Worm (Caenorhabditis elegans) whole organism, L4/young adult: ENCODE data around the gene F31F6.1.

ENCODE experiments used
- W03F9.2 ChIP-seq: fragments of 150-350 bp; optimal IDR thresholded peaks from 2 replicates; lab custom pipeline; 2014; ENCODE audit warnings: missing biosample characterization, missing genetic modification characterization
- dao-5 ChIP-seq: sonication (generic microtip); optimal IDR thresholded peaks from 2 replicates; lab custom pipeline; 2016; ENCODE audit warnings: missing genotype, missing genetic modification characterization, moderate library complexity, missing compliant biosample characterization
- him-1 ChIP-seq: sonication (generic microtip); optimal IDR thresholded peaks from 2 replicates; lab custom pipeline; 2016; ENCODE audit warnings: missing genotype, missing genetic modification reagents, missing genetic modification characterization, missing compliant biosample characterization

The F31F6.1 gene

DNA sequence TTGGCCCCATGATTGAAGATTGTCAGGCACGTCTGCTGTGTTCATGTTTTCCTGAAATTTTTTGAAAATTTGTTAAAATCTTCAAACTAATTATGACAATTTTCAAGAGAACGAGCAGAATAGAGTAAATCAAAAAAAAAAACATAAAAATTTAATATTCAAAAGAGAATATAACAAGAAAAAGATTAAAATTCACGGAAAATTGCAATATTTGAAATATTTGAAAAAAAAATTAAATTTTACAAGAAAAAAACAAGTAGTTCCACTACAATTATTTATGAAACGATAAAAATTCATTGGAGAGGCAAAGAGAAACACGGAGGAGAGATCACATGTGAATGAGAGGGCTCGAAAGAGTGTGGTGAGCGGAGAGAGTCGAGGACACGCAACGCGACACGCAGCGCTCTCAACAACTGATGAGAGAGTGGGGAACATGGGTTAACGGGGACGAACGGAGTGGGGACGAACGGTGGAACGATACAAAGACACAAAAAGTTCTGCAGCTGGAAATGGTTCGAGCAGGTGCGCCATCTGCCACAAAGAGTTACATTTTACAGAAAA, 43.5 kb downstream of the F31F6.1 start, which contains the start of gene mbk-1:
Gene mbk-1 (minus strand): TSS at position 51 of the 561 bp plus-strand sequence.
- TF ChIP-seq W03F9.2 (tag; lab: Kevin White, UChicago): peak; percentile 71
- TF ChIP-seq dao-5 (tag; lab: Kevin White, UChicago): no peak
- peak; percentile 43 for TF ChIP-seq him-1

DNA sequence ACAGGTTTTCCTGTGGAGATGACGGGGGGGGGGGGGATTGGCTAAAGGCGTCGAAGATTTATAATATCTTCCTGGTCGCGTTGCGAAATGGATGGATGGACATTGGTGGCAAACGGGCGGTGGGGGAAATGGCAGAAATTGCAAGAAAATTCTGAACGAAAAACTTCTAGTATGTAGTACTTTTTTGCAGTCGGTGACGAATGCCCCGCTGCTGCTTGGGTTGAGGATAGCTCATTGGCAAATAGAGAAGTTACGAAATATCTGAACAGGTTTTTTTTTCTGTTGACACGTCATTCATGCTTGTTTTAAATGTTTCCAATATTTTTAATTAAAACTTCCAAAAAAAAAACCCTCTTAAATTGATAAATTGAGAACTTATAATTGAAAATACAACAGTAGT, 48.6 kb downstream of the F31F6.1 start:
- TF ChIP-seq dao-5 (tag; lab: Kevin White, UChicago) (no peak), him-1 (no peak), W03F9.2 (tag; lab: Kevin White, UChicago) (no peak)

DNA sequence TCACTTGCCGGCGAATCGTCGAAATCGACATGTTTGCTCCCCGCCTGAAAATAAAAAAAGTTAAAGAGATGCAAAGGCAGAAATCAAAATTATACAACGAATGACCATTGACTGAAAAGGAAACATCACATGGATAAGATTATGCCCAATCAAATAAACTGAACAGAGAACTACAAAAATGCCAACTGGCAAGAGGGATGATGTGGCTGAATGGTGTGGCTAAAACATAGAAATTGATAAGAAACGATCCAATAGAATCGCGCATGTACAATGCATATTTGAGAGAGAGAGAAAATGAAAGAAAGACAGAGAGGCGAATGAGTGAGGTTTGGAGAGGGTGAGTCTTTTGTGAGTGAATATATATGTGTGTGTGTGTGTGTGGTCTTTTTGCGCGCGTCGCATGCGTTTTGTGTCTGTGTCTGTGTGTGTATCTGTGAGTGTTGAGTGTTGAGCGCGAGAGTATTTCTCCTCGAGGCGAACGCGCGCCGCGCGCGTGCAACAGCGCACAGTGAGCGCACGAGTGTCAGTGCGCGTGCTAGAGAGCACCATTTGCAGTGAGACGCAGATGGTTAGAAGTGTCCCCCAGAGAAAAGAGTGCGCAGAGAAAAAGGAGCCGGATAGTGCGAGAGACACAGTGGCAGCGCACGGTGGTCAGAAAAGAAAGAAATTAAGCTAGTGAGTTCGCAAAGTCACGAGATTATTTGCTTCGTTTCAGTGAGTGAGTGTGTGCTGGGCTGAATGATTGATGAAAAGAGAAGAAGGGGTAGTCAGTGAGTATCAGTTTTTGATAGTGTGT, 49.4 kb downstream of the F31F6.1 start, which contains the start of gene epn-1:
Gene epn-1 (minus strand): TSS at position 51 of the 796 bp plus-strand sequence.
- TF ChIP-seq W03F9.2 (tag; lab: Kevin White, UChicago): peak; percentile 63
- TF ChIP-seq dao-5 (tag; lab: Kevin White, UChicago): peak; percentile 47
- TF ChIP-seq him-1: peak; percentile 91
